Fruit fly (Drosophila melanogaster) whole organism, embryonic: ENCODE measurements around the gene CG3071.

Source experiments
- Adf1 ChIP-seq: fragments of 200-800 bp; sonication (Bioruptor generic); IDR thresholded peaks from 2 replicates; pipeline ENCODE4 v1.3.6; 2022; ENCODE audit warnings: missing biosample characterization, missing genetic modification characterization
- Antp ChIP-seq: fragments of 200-800 bp; sonication (Bioruptor generic); optimal IDR thresholded peaks from 3 replicates; lab custom pipeline; 2016; ENCODE audit warnings: missing biosample characterization, missing genetic modification characterization
- CG1233 ChIP-seq: fragments of 200-800 bp; sonication (Bioruptor generic); optimal IDR thresholded peaks from 4 replicates; lab custom pipeline; 2018; ENCODE audit warnings: missing biosample characterization, mild to moderate bottlenecking, missing genetic modification characterization
- CG13775 ChIP-seq: fragments of 200-800 bp; sonication (Bioruptor generic); optimal IDR thresholded peaks from 3 replicates; lab custom pipeline; 2017; ENCODE audit warnings: missing biosample characterization, mild to moderate bottlenecking, missing genetic modification characterization
- CG15269 ChIP-seq: fragments of 200-800 bp; sonication (Bioruptor generic); optimal IDR thresholded peaks from 2 replicates; lab custom pipeline; 2018; ENCODE audit warnings: missing biosample characterization, mild to moderate bottlenecking, missing genetic modification characterization, moderate library complexity
- CG15479 ChIP-seq: fragments of 200-800 bp; sonication (Bioruptor generic); optimal IDR thresholded peaks from 3 replicates; lab custom pipeline; 2019; ENCODE audit warnings: missing biosample characterization, mild to moderate bottlenecking, missing genetic modification characterization, moderate library complexity
- CG16813 ChIP-seq: fragments of 200-800 bp; sonication (Bioruptor generic); IDR thresholded peaks from 3 replicates; pipeline ENCODE4 v1.3.6; 2022; ENCODE audit warnings: missing biosample characterization, missing genetic modification characterization; ENCODE audit not compliant: partially characterized antibody
- CG17385 ChIP-seq: fragments of 200-800 bp; sonication (Bioruptor generic); optimal IDR thresholded peaks from 3 replicates; lab custom pipeline; 2018; ENCODE audit warnings: missing biosample characterization, mild to moderate bottlenecking, missing genetic modification characterization
- CG17802 ChIP-seq: fragments of 200-800 bp; sonication (Bioruptor generic); optimal IDR thresholded peaks from 2 replicates; lab custom pipeline; 2018; ENCODE audit warnings: missing biosample characterization, mild to moderate bottlenecking, missing genetic modification characterization, moderate library complexity
- CG30431 ChIP-seq: fragments of 200-800 bp; sonication (Bioruptor generic); optimal IDR thresholded peaks from 2 replicates; lab custom pipeline; 2017; ENCODE audit warnings: missing biosample characterization, missing genetic modification characterization
- CG31388 ChIP-seq: fragments of 200-800 bp; sonication (Bioruptor generic); optimal IDR thresholded peaks from 2 replicates; lab custom pipeline; 2016; ENCODE audit warnings: missing biosample characterization, missing genetic modification characterization
- CG3281 ChIP-seq: fragments of 200-800 bp; sonication (Bioruptor generic); optimal IDR thresholded peaks from 3 replicates; lab custom pipeline; 2017; ENCODE audit warnings: missing biosample characterization, mild to moderate bottlenecking, missing genetic modification characterization
- CG3838 ChIP-seq: fragments of 200-800 bp; sonication (Bioruptor generic); optimal IDR thresholded peaks from 3 replicates; lab custom pipeline; 2016; ENCODE audit warnings: missing biosample characterization, missing genetic modification characterization
- CG4282 ChIP-seq: fragments of 200-800 bp; sonication (Bioruptor generic); optimal IDR thresholded peaks from 2 replicates; lab custom pipeline; 2016; ENCODE audit warnings: missing biosample characterization, missing genetic modification characterization
- CG6272 ChIP-seq: fragments of 200-800 bp; sonication (Bioruptor generic); IDR thresholded peaks from 2 replicates; pipeline ENCODE4 v1.3.6; 2022; ENCODE audit warnings: missing biosample characterization, missing genetic modification characterization
- CG6689 ChIP-seq: fragments of 200-800 bp; sonication (Bioruptor generic); IDR thresholded peaks from 2 replicates; pipeline ENCODE4 v1.3.6; 2022; ENCODE audit warnings: missing biosample characterization, missing genetic modification characterization
- CG6791 ChIP-seq: fragments of 200-800 bp; sonication (Bioruptor generic); IDR thresholded peaks from 3 replicates; pipeline ENCODE4 v1.3.6; 2022; ENCODE audit warnings: missing biosample characterization, missing genetic modification characterization; ENCODE audit not compliant: partially characterized antibody
- CG8924 ChIP-seq: fragments of 200-800 bp; optimal IDR thresholded peaks from 3 replicates; lab custom pipeline; 2019; ENCODE audit warnings: missing biosample characterization, mild to moderate bottlenecking, missing genetic modification characterization, moderate library complexity
- GATAe ChIP-seq: fragments of 200-800 bp; sonication (Bioruptor generic); conservative IDR thresholded peaks from 2 replicates; pipeline ENCODE4 v1.3.6; 2022; ENCODE audit warnings: missing biosample characterization, missing genetic modification characterization
- HLH3B ChIP-seq: fragments of 200-800 bp; sonication (Bioruptor generic); IDR thresholded peaks from 2 replicates; pipeline ENCODE4 v1.3.6; 2022; ENCODE audit warnings: missing biosample characterization, missing genetic modification characterization
- HLH54F ChIP-seq: fragments of 200-800 bp; sonication (Bioruptor generic); optimal IDR thresholded peaks from 3 replicates; lab custom pipeline; 2016; ENCODE audit warnings: missing biosample characterization, missing genetic modification characterization
- Jarid2 ChIP-seq: fragments of 200-800 bp; sonication (Bioruptor generic); optimal IDR thresholded peaks from 3 replicates; lab custom pipeline; 2017; ENCODE audit warnings: mild to moderate bottlenecking, missing biosample characterization, missing genetic modification reagents, missing genetic modification characterization
- MESR4 ChIP-seq: fragments of 200-800 bp; sonication (Bioruptor generic); optimal IDR thresholded peaks from 2 replicates; lab custom pipeline; 2018; ENCODE audit warnings: missing biosample characterization, mild to moderate bottlenecking, missing genetic modification characterization, moderate library complexity
- Side ChIP-seq: fragments of 200-800 bp; sonication (Bioruptor generic); optimal IDR thresholded peaks from 2 replicates; lab custom pipeline; 2016; ENCODE audit warnings: missing biosample characterization, missing genetic modification characterization
- Trl ChIP-seq, 3 experiments: fragments of >200 bp in 2 of 3; fragments of 200-800 bp in 1 of 3; sonication (Bioruptor generic) in 1 of 3; optimal IDR thresholded peaks; 2 replicates in 1 of 3; 3 replicates in 2 of 3; lab custom pipeline; 2016 to 2017; ENCODE audit warnings: missing biosample characterization in 1 of 3, missing genetic modification characterization in 1 of 3
- Vsx1 ChIP-seq: fragments of 200-800 bp; sonication (Bioruptor generic); optimal IDR thresholded peaks from 2 replicates; lab custom pipeline; 2017; ENCODE audit warnings: missing biosample characterization, mild to moderate bottlenecking, missing genetic modification characterization, missing genetic modification reagents
- Xbp1 ChIP-seq: fragments of 200-800 bp; sonication (Bioruptor generic); optimal IDR thresholded peaks from 3 replicates; lab custom pipeline; 2016; ENCODE audit warnings: missing biosample characterization, mild to moderate bottlenecking, missing genetic modification characterization
- ara ChIP-seq: fragments of 200-800 bp; sonication (Bioruptor generic); IDR thresholded peaks from 2 replicates; pipeline ENCODE4 v1.3.6; 2022; ENCODE audit warnings: missing biosample characterization, missing genetic modification characterization
- ci ChIP-seq: fragments of 200-800 bp; sonication (Bioruptor generic); IDR thresholded peaks from 3 replicates; pipeline ENCODE4 v1.3.6; 2022; ENCODE audit warnings: missing biosample characterization, missing genetic modification characterization
- crol ChIP-seq: fragments of 200-800 bp; sonication (Bioruptor generic); IDR thresholded peaks from 2 replicates; pipeline ENCODE4 v1.3.6; 2022; ENCODE audit warnings: missing biosample characterization, missing genetic modification characterization
- da ChIP-seq: fragments of 200-800 bp; sonication (Bioruptor generic); optimal IDR thresholded peaks from 2 replicates; lab custom pipeline; 2016; ENCODE audit warnings: missing biosample characterization, missing genetic modification characterization
- ewg ChIP-seq: fragments of 200-800 bp; sonication (Bioruptor generic); optimal IDR thresholded peaks from 3 replicates; lab custom pipeline; 2017; ENCODE audit warnings: mild to moderate bottlenecking, missing biosample characterization, missing genetic modification reagents, missing genetic modification characterization
- exex ChIP-seq: fragments of 200-800 bp; sonication (Bioruptor generic); optimal IDR thresholded peaks from 4 replicates; lab custom pipeline; 2018; ENCODE audit warnings: missing biosample characterization, mild to moderate bottlenecking, missing genetic modification characterization, moderate library complexity
- fd64A ChIP-seq: fragments of 200-800 bp; sonication (Bioruptor generic); optimal IDR thresholded peaks from 3 replicates; lab custom pipeline; 2018; ENCODE audit warnings: missing biosample characterization, mild to moderate bottlenecking, missing genetic modification characterization
- fu2 ChIP-seq: fragments of 200-800 bp; sonication (Bioruptor generic); optimal IDR thresholded peaks from 2 replicates; lab custom pipeline; 2016; ENCODE audit warnings: missing biosample characterization, missing genetic modification characterization
- gcm ChIP-seq: fragments of 200-800 bp; sonication (Bioruptor generic); optimal IDR thresholded peaks from 2 replicates; lab custom pipeline; 2019; ENCODE audit warnings: missing biosample characterization, mild to moderate bottlenecking, missing genetic modification characterization, moderate library complexity
- grn ChIP-seq: fragments of 200-800 bp; sonication (Bioruptor generic); optimal IDR thresholded peaks from 3 replicates; lab custom pipeline; 2017; ENCODE audit warnings: missing biosample characterization, missing genetic modification characterization
- lola ChIP-seq, 3 experiments: fragments of >200 bp in 2 of 3; fragments of 200-800 bp in 1 of 3; sonication (Bioruptor generic) in 1 of 3; optimal IDR thresholded peaks; 2 replicates each; lab custom pipeline; 2017 to 2019; ENCODE audit warnings: missing biosample characterization in 3 of 3, missing genetic modification characterization in 3 of 3, mild to moderate bottlenecking in 1 of 3, moderate library complexity in 1 of 3
- nau ChIP-seq: fragments of 200-800 bp; sonication (Bioruptor generic); optimal IDR thresholded peaks from 3 replicates; lab custom pipeline; 2017; ENCODE audit warnings: missing biosample characterization, mild to moderate bottlenecking, missing genetic modification characterization, missing genetic modification reagents
- nerfin-1 ChIP-seq: fragments of 200-800 bp; sonication (Bioruptor generic); optimal IDR thresholded peaks from 3 replicates; lab custom pipeline; 2019; ENCODE audit warnings: missing biosample characterization, mild to moderate bottlenecking, missing genetic modification characterization, moderate library complexity
- pan ChIP-seq, 4 experiments: fragments of >200 bp in 3 of 4; fragments of 200-800 bp in 1 of 4; sonication (Bioruptor generic) in 1 of 4; optimal IDR thresholded peaks in 3 of 4; IDR thresholded peaks in 1 of 4; 2 replicates each; pipeline versions ENCODE4 v1.3.6 to Lab custom; 2017 to 2022; ENCODE audit warnings: missing biosample characterization in 2 of 4, missing genetic modification characterization in 2 of 4, mixed read lengths in 1 of 4
- peb ChIP-seq: fragments of 200-800 bp; sonication (Bioruptor generic); IDR thresholded peaks from 2 replicates; pipeline ENCODE4 v1.3.6; 2022; ENCODE audit warnings: missing biosample characterization, missing genetic modification characterization
- schlank ChIP-seq: fragments of 200-800 bp; sonication (Bioruptor generic); optimal IDR thresholded peaks from 2 replicates; lab custom pipeline; 2018; ENCODE audit warnings: missing biosample characterization, mild to moderate bottlenecking, missing genetic modification characterization
- tgo ChIP-seq: fragments of 200-800 bp; sonication (Bioruptor generic); IDR thresholded peaks from 3 replicates; pipeline ENCODE4 v1.3.6; 2022; ENCODE audit warnings: missing biosample characterization, missing genetic modification characterization
- vfl ChIP-seq: fragments of 200-800 bp; sonication (Bioruptor generic); optimal IDR thresholded peaks from 2 replicates; lab custom pipeline; 2016; ENCODE audit warnings: missing biosample characterization, missing genetic modification characterization
- z ChIP-seq: fragments of 200-800 bp; sonication (Bioruptor generic); IDR thresholded peaks from 3 replicates; pipeline ENCODE4 v1.3.6; 2022; ENCODE audit warnings: missing biosample characterization, missing genetic modification characterization
- zen2 ChIP-seq: fragments of 200-800 bp; sonication (Bioruptor generic); IDR thresholded peaks from 3 replicates; pipeline ENCODE4 v1.3.6; 2022; ENCODE audit warnings: missing biosample characterization, missing genetic modification characterization; ENCODE audit not compliant: partially characterized antibody

Gene CG3071

DNA sequence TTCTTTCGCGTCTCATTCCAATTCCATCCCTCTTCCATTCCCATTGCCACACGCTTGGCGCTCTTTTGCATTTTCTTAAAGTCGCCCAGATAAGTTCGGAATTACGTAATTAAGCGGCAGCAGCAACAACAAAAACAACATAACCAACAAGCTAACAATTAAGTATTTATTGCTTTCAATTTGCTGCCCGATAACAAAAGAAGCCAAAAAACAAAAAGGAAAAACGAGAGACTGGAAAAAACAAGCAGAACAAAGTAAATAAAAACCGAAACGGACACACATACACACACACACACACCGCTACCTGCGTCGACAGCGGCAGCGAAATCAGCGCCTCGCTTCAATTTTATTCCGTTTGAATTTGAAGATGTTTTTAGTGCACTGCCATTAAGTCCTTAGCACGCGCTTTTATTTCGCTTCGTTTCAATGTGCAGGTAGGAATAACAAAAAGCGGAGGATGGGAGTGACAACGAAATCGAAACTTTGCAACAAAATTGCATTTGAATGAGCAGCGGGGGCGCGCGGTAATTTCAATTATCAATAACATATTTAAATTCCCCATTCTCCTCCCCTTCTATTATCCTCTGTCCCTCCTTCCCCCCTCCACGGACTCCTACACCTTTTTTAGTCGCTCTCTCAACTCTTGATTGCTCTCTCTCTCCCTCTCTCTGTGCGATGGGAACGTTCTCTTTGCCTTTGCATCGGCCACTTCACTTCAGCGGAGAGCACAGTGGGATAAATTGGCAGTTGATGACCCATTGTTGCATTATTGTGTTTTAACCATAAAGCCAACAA, 33.0 kb downstream of the CG3071 start, which contains the start of gene Raf (continued):
- no peak for TF ChIP-seq CG4282 (GFP tag; lab: Kevin White, UChicago)
- no peak for TF ChIP-seq ewg (GFP tag; lab: Kevin White, UChicago)
- no peak for TF ChIP-seq CG6272 (GFP tag; lab: Robert Waterston, UW)
- no peak for TF ChIP-seq Antp
- TF ChIP-seq GATAe (GFP tag; lab: Robert Waterston, UW) = no peak
- TF ChIP-seq crol (GFP tag; lab: Robert Waterston, UW) = peak; percentile 93
- TF ChIP-seq zen2 (GFP tag; lab: Robert Waterston, UW) = no peak
- TF ChIP-seq fu2 = no peak
- no peak for TF ChIP-seq gcm (GFP tag; lab: Kevin White, UChicago)
- no peak for TF ChIP-seq CG6689 (GFP tag; lab: Robert Waterston, UW)
- TF ChIP-seq peb = 0 out of 2 replicates have a peak, but pooled peaks have one; percentile 6
- TF ChIP-seq pan (optimal IDR thresholded peaks at IDR 0.05; lab: Kevin White, UChicago) = no peak
- TF ChIP-seq pan (GFP tag; optimal IDR thresholded peaks at IDR 0.05 in 1 of 2, IDR thresholded peaks at IDR 0.05 in 1 of 2) = no peak
- TF ChIP-seq schlank (tag; lab: Kevin White, UChicago) = no peak
- TF ChIP-seq grn = no peak
- TF ChIP-seq CG13775 = no peak
- TF ChIP-seq CG3281 (GFP tag; lab: Kevin White, UChicago) = no peak
- TF ChIP-seq nau = peak; percentile 89
- TF ChIP-seq HLH54F (GFP tag; lab: Kevin White, UChicago) = no peak
- TF ChIP-seq da (GFP tag; lab: Kevin White, UChicago) = no peak
- TF ChIP-seq CG6791 = 0 out of 3 replicates have a peak, but pooled peaks have one; percentile 30
- TF ChIP-seq CG15269 (tag; lab: Kevin White, UChicago) = no peak
- peak; percentile 71 for TF ChIP-seq Adf1 (GFP tag; lab: Robert Waterston, UW)
- TF ChIP-seq CG16813 (GFP tag; lab: Robert Waterston, UW) = no peak
- TF ChIP-seq Trl (optimal IDR thresholded peaks at IDR 0.05; lab: Kevin White, UChicago) = peak; percentile 88 to 95
- no peak for TF ChIP-seq Trl (GFP tag; optimal IDR thresholded peaks at IDR 0.05; lab: Kevin White, UChicago)
- TF ChIP-seq vfl = no peak
- no peak for TF ChIP-seq CG31388
- no peak for TF ChIP-seq CG15479
- peak; percentile 61 for TF ChIP-seq exex (tag; lab: Kevin White, UChicago)
- TF ChIP-seq MESR4 (GFP tag; lab: Kevin White, UChicago) = no peak
- TF ChIP-seq ci (GFP tag; lab: Robert Waterston, UW) = peak; percentile 78; the same call in 1 of the 3 replicates
- no peak for TF ChIP-seq CG8924
- TF ChIP-seq Xbp1 (GFP tag; lab: Kevin White, UChicago) = no peak

DNA sequence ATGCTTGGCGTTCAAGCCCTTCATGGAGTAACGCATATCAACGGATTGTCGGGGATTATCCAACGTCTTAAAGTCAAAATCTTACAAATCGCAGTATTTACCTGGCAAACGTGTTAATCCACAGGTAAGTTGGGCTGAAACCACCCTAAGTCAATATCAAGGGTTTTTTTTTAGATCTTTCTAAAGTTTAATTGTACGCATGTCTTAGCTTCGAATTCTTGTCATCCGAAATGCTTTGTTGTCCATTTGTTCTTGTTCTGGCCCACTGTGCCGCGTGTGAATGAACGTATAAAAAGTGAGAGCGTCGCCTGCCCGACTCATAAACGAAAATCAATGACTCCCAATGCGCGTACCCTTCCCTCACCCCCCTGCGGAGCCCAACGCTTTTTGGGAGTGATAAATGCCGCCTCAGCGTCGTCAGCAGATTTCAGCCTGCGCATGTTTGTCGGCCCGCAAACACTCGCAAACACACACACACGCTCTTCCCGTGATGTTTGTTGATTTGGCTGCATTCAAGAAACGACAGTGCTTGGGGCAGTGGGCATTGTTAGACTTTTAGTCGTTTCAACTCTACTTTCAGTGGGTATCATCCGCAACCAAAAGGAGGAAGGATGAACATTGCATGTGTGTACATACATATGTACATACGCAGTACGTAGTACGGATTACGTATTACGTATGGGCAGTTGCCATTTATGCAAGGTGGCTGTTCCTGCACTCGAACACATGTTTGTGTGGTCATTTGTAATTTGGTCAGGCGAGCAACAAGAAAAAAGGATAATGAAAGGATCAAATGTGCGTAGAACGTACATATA, 33.8 kb downstream of the CG3071 start:
- TF ChIP-seq fd64A (GFP tag; lab: Kevin White, UChicago) (peak; percentile 87), HLH3B (GFP tag; lab: Robert Waterston, UW) (peak; percentile 72; the same call in 1 of the 2 replicates), lola (GFP tag; optimal IDR thresholded peaks at IDR 0.05; lab: Kevin White, UChicago) (peak in 1 of 3 experiments; percentile 97), CG1233 (GFP tag; lab: Kevin White, UChicago) (peak; percentile 91), nerfin-1 (tag; lab: Kevin White, UChicago) (peak; percentile 93), CG17385 (GFP tag; lab: Kevin White, UChicago) (peak; percentile 91), z (peak; percentile 68; the same call in 1 of the 3 replicates), CG17802 (tag; lab: Kevin White, UChicago) (peak; percentile 68), Jarid2 (peak; percentile 78), CG30431 (GFP tag; lab: Kevin White, UChicago) (peak; percentile 95), Side (peak; percentile 97), Vsx1 (GFP tag; lab: Kevin White, UChicago) (peak; percentile 78), tgo (GFP tag; lab: Robert Waterston, UW) (peak; percentile 83), CG3838 (GFP tag; lab: Kevin White, UChicago) (peak; percentile 80), ara (GFP tag; lab: Robert Waterston, UW) (peak; percentile 58)
